Worm (Caenorhabditis elegans) whole organism, young adult: ENCODE measurements around the gene tsr-2.
"Not testable (repeated sequence)": the region's sequence is repeated elsewhere in the genome, so short reads cannot be mapped to it uniquely, and the experiment has no call there.

Experiments used
- bed-2 ChIP-seq: fragments of 200-800 bp; sonication (Bioruptor generic); IDR thresholded peaks from 2 replicates; pipeline ENCODE4 v1.3.6; 2022; ENCODE audit warnings: missing genetic modification reagents, missing genetic modification characterization, missing compliant biosample characterization
- pbrm-1 ChIP-seq: fragments of 200-800 bp; sonication (Bioruptor generic); IDR thresholded peaks from 2 replicates; pipeline ENCODE4 v1.3.6; 2022; ENCODE audit warnings: missing genetic modification reagents, missing genetic modification characterization, missing compliant biosample characterization

ce11 chrIV:16664020-16664419, 7.6 kb downstream of the tsr-2 start, which contains the start of gene sta-1:
- TF ChIP-seq bed-2, pbrm-1 (GFP tag; lab: Robert Waterston, UW): not testable (repeated sequence)
